Worm (Caenorhabditis elegans): ENCODE data around the gene C18B2.2.

ce11 chrX:3628016-3628415 is 4.8 kb downstream of the C18B2.2 start, which contains the start of gene vep-2:
- no peak for TF ChIP-seq W03F9.2 (tag; optimal IDR thresholded peaks at IDR 0.05)
- TF ChIP-seq him-1 (tag; optimal IDR thresholded peaks at IDR 0.05): no peak
- TF ChIP-seq dao-5 (tag; optimal IDR thresholded peaks at IDR 0.05): no peak
